Worm (Caenorhabditis elegans) whole organism, L2 larva: Measurements from ENCODE around the gene C35D10.17.

Experiments
- ceh-16 ChIP-seq: fragments of 150-350 bp; optimal IDR thresholded peaks from 2 replicates; lab custom pipeline; 2014; ENCODE audit warnings: missing biosample characterization, missing genetic modification characterization
- crh-2 ChIP-seq: sonication (generic microtip); optimal IDR thresholded peaks from 2 replicates; lab custom pipeline; 2017; ENCODE audit warnings: missing biosample characterization, missing genetic modification characterization
- egl-27 ChIP-seq: sonication (generic microtip); optimal IDR thresholded peaks from 3 replicates; lab custom pipeline; 2017; ENCODE audit warnings: missing biosample characterization, missing genetic modification reagents, missing genetic modification characterization
- lin-11 ChIP-seq: fragments of 150-350 bp; sonication (generic microtip); optimal IDR thresholded peaks from 2 replicates; lab custom pipeline; 2014; ENCODE audit warnings: missing biosample characterization, missing genetic modification characterization, inconsistent platforms, mixed read lengths
- mdl-1 ChIP-seq, 2 experiments: fragments of 150-350 bp in 1 of 2; sonication (generic microtip) in 1 of 2; optimal IDR thresholded peaks; 2 replicates each; lab custom pipeline; 2017; ENCODE audit warnings: missing biosample characterization in 2 of 2, missing genetic modification characterization in 2 of 2
- nhr-11 ChIP-seq: fragments of 150-350 bp; optimal IDR thresholded peaks from 2 replicates; lab custom pipeline; 2014; ENCODE audit warnings: missing biosample characterization, missing genetic modification characterization
- nhr-6 ChIP-seq: fragments of 150-350 bp; optimal IDR thresholded peaks from 2 replicates; lab custom pipeline; 2014; ENCODE audit warnings: missing biosample characterization, missing genetic modification characterization
- peb-1 ChIP-seq: fragments of 150-350 bp; optimal IDR thresholded peaks from 2 replicates; lab custom pipeline; 2014; ENCODE audit warnings: missing biosample characterization, missing genetic modification characterization
- skn-1 ChIP-seq: sonication (generic microtip); optimal IDR thresholded peaks from 2 replicates; lab custom pipeline; 2017; ENCODE audit warnings: missing biosample characterization, missing genetic modification characterization
- sma-3 ChIP-seq: sonication (generic microtip); optimal IDR thresholded peaks from 2 replicates; lab custom pipeline; 2016; ENCODE audit warnings: missing genetic modification reagents, missing genetic modification characterization, missing compliant biosample characterization
- sma-9 ChIP-seq, 2 experiments: fragments of 150-350 bp in 1 of 2; sonication (generic microtip) in 1 of 2; optimal IDR thresholded peaks; 2 replicates each; lab custom pipeline; 2014 to 2016; ENCODE audit warnings: missing genetic modification characterization in 2 of 2, mild to moderate bottlenecking in 1 of 2, missing biosample characterization in 1 of 2, missing compliant biosample characterization in 1 of 2, missing genetic modification reagents in 1 of 2, moderate library complexity in 1 of 2
- unc-62 ChIP-seq: fragments of 150-350 bp; optimal IDR thresholded peaks from 2 replicates; lab custom pipeline; 2014; ENCODE audit warnings: missing biosample characterization, missing genetic modification reagents, missing genetic modification characterization
- zag-1 ChIP-seq: fragments of 150-350 bp; optimal IDR thresholded peaks from 2 replicates; lab custom pipeline; 2014; ENCODE audit warnings: missing biosample characterization, missing genetic modification characterization
- ztf-4 ChIP-seq: fragments of 150-350 bp; optimal IDR thresholded peaks from 2 replicates; lab custom pipeline; 2014; ENCODE audit warnings: missing biosample characterization, missing genetic modification characterization

DNA sequence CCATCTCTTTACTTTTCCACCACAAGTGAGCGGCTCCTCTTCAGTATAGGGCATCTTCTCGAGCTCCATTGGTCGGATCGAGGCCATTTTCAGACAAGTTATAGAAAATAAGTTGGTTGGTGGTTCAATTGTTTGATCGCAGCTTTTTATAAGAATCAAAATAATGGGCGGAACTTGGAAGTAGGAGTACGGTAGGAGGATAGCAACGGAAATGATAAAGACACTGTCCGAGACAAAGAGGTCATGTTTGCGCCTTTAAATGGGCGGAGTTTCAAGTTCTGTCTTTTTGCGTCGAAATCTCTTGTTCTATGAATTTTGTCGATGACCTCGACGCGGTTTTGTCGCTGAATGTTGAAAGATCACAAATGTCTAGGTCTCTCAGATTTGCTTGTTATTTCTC lies 44.7 kb upstream of the C35D10.17 start, which contains the start of gene F26A1.8:
- TF ChIP-seq crh-2 (tag; lab: Kevin White, UChicago) (no peak), unc-62 (no peak), skn-1 (tag; lab: Kevin White, UChicago) (no peak), ztf-4 (tag; lab: Kevin White, UChicago) (no peak), nhr-11 (tag; lab: Kevin White, UChicago) (no peak), ceh-16 (tag; lab: Kevin White, UChicago) (no peak), lin-11 (tag; lab: Kevin White, UChicago) (no peak), sma-9 (GFP tag; optimal IDR thresholded peaks at IDR 0.05; lab: Kevin White, UChicago) (no peak), sma-9 (tag; optimal IDR thresholded peaks at IDR 0.05; lab: Kevin White, UChicago) (no peak), zag-1 (tag; lab: Kevin White, UChicago) (no peak), sma-3 (no peak), peb-1 (no peak), egl-27 (tag; lab: Kevin White, UChicago) (no peak), nhr-6 (tag; lab: Kevin White, UChicago) (no peak), mdl-1 (tag; optimal IDR thresholded peaks at IDR 0.05; lab: Kevin White, UChicago) (no peak)
